Worm (Caenorhabditis elegans) whole organism, L4/young adult: ENCODE measurements around the gene Y102A11A.1.

Experiments
- W03F9.2 ChIP-seq: fragments of 150-350 bp; optimal IDR thresholded peaks from 2 replicates; lab custom pipeline; 2014; ENCODE audit warnings: missing biosample characterization, missing genetic modification characterization
- dao-5 ChIP-seq: sonication (generic microtip); optimal IDR thresholded peaks from 2 replicates; lab custom pipeline; 2016; ENCODE audit warnings: missing genotype, missing genetic modification characterization, moderate library complexity, missing compliant biosample characterization
- him-1 ChIP-seq: sonication (generic microtip); optimal IDR thresholded peaks from 2 replicates; lab custom pipeline; 2016; ENCODE audit warnings: missing genotype, missing genetic modification reagents, missing genetic modification characterization, missing compliant biosample characterization

- TF ChIP-seq dao-5 (tag; lab: Kevin White, UChicago) (no peak), him-1 (tag; lab: Kevin White, UChicago) (no peak), W03F9.2 (tag; lab: Kevin White, UChicago) (no peak)
Measured at ce11 chrX:2012491-2013201, 39.0 kb upstream of the Y102A11A.1 start, which contains the start of gene Y102A11A.9.
